Fruit fly (Drosophila melanogaster) whole organism, prepupa: ENCODE measurements around the gene CG15385.
A peak's percentile ranks its signal among the peaks of the same experiment; 100 is the strongest.

Source experiments
- CG6792 ChIP-seq: fragments of 200-800 bp; sonication (Bioruptor generic); optimal IDR thresholded peaks from 3 replicates; lab custom pipeline; 2016; ENCODE audit warnings: missing biosample characterization, missing genetic modification characterization
- CG8319 ChIP-seq: fragments of 200-800 bp; sonication (Bioruptor generic); optimal IDR thresholded peaks from 3 replicates; lab custom pipeline; 2016; ENCODE audit warnings: missing biosample characterization, missing genetic modification characterization
- Eip75B ChIP-seq: fragments of 200-800 bp; sonication (Bioruptor generic); optimal IDR thresholded peaks from 3 replicates; lab custom pipeline; 2016; ENCODE audit warnings: missing biosample characterization, missing genetic modification characterization

DNA sequence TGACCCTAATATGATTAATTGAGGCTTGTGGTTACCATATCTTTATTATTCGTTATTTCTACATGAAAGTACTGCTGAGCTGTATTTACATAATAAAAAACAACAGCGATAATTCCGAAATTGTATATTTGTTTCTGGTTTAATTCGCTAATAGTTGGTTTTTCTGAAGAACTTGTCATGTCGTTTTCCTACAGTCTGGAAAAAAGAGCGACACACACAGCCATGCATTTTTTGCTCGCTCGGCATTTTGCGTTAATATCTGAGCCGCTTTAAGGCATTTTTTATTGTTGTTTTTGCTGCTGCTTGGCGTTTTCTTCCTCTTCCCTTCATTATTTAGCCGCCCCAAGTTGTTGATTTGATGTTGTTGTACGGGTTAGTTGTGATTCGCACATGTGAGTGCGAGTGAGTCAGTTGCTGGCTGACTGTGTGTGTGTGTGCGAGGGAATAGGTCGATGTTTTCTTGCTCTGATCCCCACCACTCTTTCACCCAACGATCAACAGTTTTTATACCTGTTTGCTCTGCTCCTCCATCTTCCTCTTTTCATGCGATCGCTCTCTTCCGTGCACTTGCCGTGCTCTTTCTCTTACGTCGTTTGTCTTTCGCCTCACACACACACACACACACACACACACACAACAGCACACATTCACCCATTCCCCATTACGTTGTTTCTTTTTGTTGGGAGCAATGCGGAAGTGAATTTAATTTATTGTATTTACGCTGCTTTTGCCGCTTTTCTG lies 37.1 kb downstream of the CG15385 start:
- TF ChIP-seq CG6792 (GFP tag; lab: Kevin White, UChicago) = peak; percentile 48
- TF ChIP-seq CG8319 = no peak
- TF ChIP-seq Eip75B (GFP tag; lab: Kevin White, UChicago) = peak; percentile 9
